Worm (Caenorhabditis elegans): ENCODE measurements around the gene F44A2.5.

The F44A2.5 gene

ce11 chrV:9274127-9275042, 23.0 kb upstream of the F44A2.5 start:
- TF ChIP-seq dao-5 (tag; optimal IDR thresholded peaks at IDR 0.05) (no peak), W03F9.2 (tag; optimal IDR thresholded peaks at IDR 0.05) (no peak), him-1 (tag; optimal IDR thresholded peaks at IDR 0.05) (no peak)

ce11 chrV:9282110-9282509, 15.3 kb upstream of the F44A2.5 start, which contains the start of gene hlh-10:
hlh-10 (minus strand) TSS chrV:9282210.
- TF ChIP-seq him-1 (tag; optimal IDR thresholded peaks at IDR 0.05) (no peak), dao-5 (tag; optimal IDR thresholded peaks at IDR 0.05) (no peak), W03F9.2 (tag; optimal IDR thresholded peaks at IDR 0.05) (no peak)

DNA sequence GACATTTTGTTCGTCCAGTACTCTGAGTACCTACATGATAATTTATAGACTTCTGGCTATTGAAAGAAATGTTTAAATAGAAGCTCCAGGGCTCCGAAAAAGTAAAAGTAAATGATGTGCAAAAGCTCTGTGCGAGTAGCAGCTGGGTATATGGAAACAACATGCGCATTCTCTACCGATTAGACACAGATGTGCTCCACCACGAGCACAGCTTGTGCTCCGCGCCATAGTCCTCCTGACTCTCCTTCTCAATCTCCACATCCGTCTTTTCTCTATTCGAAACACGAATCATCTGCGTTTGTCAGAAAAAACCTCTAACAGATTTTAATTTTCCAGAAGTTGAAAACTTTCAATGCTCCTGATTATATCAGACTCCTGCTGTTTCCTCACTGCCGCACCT, 14.0 kb upstream of the F44A2.5 start:
- TF ChIP-seq W03F9.2 (tag; optimal IDR thresholded peaks at IDR 0.05): no peak
- TF ChIP-seq him-1 (tag; optimal IDR thresholded peaks at IDR 0.05): no peak
- no peak for TF ChIP-seq dao-5 (tag; optimal IDR thresholded peaks at IDR 0.05)

- no peak for TF ChIP-seq him-1 (tag; optimal IDR thresholded peaks at IDR 0.05)
- no peak for TF ChIP-seq dao-5 (tag; optimal IDR thresholded peaks at IDR 0.05)
- no peak for TF ChIP-seq W03F9.2 (tag; optimal IDR thresholded peaks at IDR 0.05)
These were observed 10.0 kb upstream of the F44A2.5 start, which contains the start of gene lron-2 for ce11 chrV:9287460-9287859. lron-2 (minus strand) TSS chrV:9287560.

ce11 chrV:9291919-9292318, 5.5 kb upstream of the F44A2.5 start, which contains the start of gene ZK682.7:
ZK682.7 (minus strand) TSS chrV:9292165.
- no peak for TF ChIP-seq dao-5 (tag; optimal IDR thresholded peaks at IDR 0.05)

DNA sequence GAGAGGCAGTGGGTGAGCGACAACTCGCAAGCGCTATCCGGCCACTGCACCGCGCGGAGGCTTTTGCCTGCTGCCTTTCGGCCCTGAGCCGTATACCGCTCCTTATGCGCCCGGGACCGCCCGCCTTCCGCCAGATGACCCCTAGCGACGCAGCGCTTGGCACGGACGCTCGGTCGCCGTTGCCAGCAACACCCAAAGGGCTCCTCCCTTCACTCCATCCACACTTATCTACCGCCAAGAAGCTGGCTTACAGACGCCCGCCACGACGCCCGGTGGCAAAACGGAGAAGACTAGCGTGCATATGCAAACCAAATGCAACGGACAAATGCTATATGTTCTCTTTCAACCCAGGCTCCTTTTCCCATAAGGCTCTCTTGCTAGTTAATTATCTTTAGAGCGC, 4.1 kb upstream of the F44A2.5 start:
- TF ChIP-seq W03F9.2 (tag; optimal IDR thresholded peaks at IDR 0.05) (no peak), him-1 (tag; optimal IDR thresholded peaks at IDR 0.05) (no peak), dao-5 (tag; optimal IDR thresholded peaks at IDR 0.05) (no peak)

DNA sequence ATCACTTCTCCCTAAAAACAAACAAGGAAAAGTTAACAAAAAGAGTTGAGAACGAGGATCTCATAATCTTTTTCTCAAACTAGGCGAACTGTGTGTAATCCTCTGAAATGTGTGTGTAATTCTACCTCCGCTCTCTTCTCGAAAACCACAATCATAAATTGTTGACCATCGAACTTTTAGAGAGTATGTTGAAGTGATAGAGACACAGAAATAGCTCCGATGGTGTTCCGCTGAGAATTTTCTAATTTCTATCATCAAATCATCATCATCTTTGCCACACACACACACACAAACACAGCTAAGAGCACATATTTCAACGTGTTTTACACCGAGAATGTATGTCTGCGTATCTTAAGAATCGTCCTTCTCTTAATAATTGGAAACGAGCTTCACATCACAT, 1.9 kb upstream of the F44A2.5 start:
- TF ChIP-seq dao-5 (tag; optimal IDR thresholded peaks at IDR 0.05): no peak
- TF ChIP-seq him-1 (tag; optimal IDR thresholded peaks at IDR 0.05): no peak
- TF ChIP-seq W03F9.2 (tag; optimal IDR thresholded peaks at IDR 0.05): no peak

DNA sequence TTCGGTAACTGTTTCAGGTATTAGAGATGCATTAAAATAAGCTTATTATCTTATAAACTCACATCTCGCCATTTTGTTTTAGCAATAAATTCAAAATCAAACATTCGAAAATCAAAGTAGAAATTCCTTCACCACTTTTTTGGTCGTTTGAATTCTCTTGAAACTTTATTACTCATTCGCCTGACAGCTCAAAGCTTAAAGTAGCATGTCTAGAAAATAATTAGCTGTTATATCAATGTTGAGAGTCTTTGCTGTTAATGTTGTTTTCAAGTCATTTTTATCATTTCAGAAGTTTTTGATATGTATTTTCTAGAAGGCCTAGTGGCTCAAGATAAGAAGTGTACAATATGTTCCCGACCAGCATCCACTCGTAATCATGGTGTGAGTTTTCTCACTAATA, 5.6 kb downstream of the F44A2.5 start, which contains the start of gene nhr-39:
TSS of gene nhr-39 (plus strand) at position 301 of the 400 bp plus-strand sequence.
- TF ChIP-seq W03F9.2 (tag; optimal IDR thresholded peaks at IDR 0.05): no peak
- TF ChIP-seq him-1 (tag; optimal IDR thresholded peaks at IDR 0.05): no peak
- TF ChIP-seq dao-5 (tag; optimal IDR thresholded peaks at IDR 0.05): no peak

DNA sequence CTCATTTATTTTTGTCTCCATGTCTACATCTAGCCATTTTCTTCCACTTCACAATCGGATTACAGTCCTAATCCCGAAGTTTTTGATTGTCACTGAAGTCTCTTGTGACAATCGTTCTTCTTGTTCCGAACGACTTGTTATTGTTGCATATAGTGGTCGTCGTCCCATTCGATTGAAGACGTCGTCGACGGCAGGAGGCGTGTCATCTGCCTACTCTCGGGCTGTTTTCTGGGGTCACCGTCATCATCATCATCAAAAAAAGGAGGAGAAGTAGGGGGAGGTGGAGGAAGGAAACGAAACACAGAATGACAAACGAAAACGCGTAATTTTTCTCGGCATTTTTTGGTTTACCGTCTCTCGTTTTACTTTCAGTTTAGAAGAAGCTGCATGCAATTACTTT, 7.7 kb downstream of the F44A2.5 start, which contains the start of gene F44A2.3:
TSS of gene F44A2.3 (plus strand) at position 301 of the 400 bp plus-strand sequence.
- TF ChIP-seq dao-5 (tag; optimal IDR thresholded peaks at IDR 0.05) (no peak), him-1 (tag; optimal IDR thresholded peaks at IDR 0.05) (no peak), W03F9.2 (tag; optimal IDR thresholded peaks at IDR 0.05) (no peak)

ce11 chrV:9312377-9312776, 14.9 kb downstream of the F44A2.5 start:
- no peak for TF ChIP-seq W03F9.2 (tag; optimal IDR thresholded peaks at IDR 0.05)
- TF ChIP-seq dao-5 (tag; optimal IDR thresholded peaks at IDR 0.05): no peak

- TF ChIP-seq W03F9.2 (tag; optimal IDR thresholded peaks at IDR 0.05) (no peak), dao-5 (tag; optimal IDR thresholded peaks at IDR 0.05) (no peak), him-1 (tag; optimal IDR thresholded peaks at IDR 0.05) (no peak)
These were observed 17.0 kb downstream of the F44A2.5 start for ce11 chrV:9314408-9314807.

DNA sequence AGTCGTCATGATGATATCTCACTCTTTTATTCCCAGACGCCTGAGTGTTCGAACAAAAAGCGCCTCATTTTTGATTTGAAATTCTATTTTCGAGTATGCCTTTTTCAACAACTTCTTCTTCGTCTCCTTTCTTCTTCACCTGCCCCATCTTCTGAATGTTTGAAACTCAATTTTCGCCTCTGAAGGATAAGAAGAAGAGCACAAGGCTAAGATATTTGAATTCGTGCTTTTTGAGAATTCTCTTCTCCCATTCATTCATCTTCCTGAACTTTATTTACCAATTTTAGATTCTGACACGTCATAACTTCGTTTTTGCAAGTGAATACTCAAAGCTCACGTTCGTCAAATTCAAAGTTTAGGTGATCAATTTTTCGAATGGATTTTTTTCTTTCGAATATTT, 19.5 kb downstream of the F44A2.5 start:
- TF ChIP-seq W03F9.2 (tag; optimal IDR thresholded peaks at IDR 0.05): no peak
- TF ChIP-seq dao-5 (tag; optimal IDR thresholded peaks at IDR 0.05): no peak
- TF ChIP-seq him-1 (tag; optimal IDR thresholded peaks at IDR 0.05): no peak

DNA sequence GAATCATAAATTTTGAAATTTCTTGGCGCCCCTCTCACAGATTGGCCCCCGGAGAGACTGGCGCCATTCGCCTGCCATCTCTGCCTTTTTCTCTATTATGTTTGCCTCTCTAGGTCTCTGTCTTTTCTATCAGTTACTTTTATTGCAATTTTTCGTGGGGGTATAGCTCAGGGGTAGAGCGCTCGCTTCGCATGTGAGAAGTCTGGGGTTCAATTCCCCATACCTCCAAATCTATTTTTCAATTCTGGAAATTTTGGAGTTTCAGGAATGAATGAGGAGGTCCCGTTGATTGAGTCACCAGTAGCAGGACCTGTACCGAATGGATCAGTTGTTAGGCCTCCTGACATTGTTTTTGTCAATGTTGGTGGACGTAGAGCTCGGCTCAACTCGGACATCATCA, 20.6 kb downstream of the F44A2.5 start, which contains the start of gene kvs-3:
TSS of gene kvs-3 (plus strand) at position 266 of the 400 bp plus-strand sequence.
- no peak for TF ChIP-seq W03F9.2 (tag; optimal IDR thresholded peaks at IDR 0.05)
- TF ChIP-seq him-1 (tag; optimal IDR thresholded peaks at IDR 0.05): peak; percentile 88
- TF ChIP-seq dao-5 (tag; optimal IDR thresholded peaks at IDR 0.05): peak; percentile 79

- TF ChIP-seq dao-5 (tag; optimal IDR thresholded peaks at IDR 0.05) (no peak), W03F9.2 (tag; optimal IDR thresholded peaks at IDR 0.05) (no peak), him-1 (tag; optimal IDR thresholded peaks at IDR 0.05) (no peak)
These were observed 23.8 kb downstream of the F44A2.5 start, which contains the start of gene F44A2.7 for ce11 chrV:9321185-9321584. F44A2.7 (plus strand) TSS chrV:9321485.

Measured in whole organism, L4/young adult.